Worm (Caenorhabditis elegans) whole organism, L3 larva: Measurements from ENCODE around the gene Y69A2AR.31.

Source experiments
- aly-2 ChIP-seq: fragments of 150-350 bp; optimal IDR thresholded peaks from 2 replicates; lab custom pipeline; 2014; ENCODE audit warnings: missing biosample characterization, missing genetic modification characterization
- ama-1 ChIP-seq: fragments of 150-350 bp; optimal IDR thresholded peaks from 2 replicates; lab custom pipeline; 2018
- ceh-16 ChIP-seq: sonication (generic microtip); optimal IDR thresholded peaks from 2 replicates; lab custom pipeline; 2017; ENCODE audit warnings: missing biosample characterization, missing genetic modification characterization
- ceh-28 ChIP-seq: fragments of 150-350 bp; optimal IDR thresholded peaks from 2 replicates; lab custom pipeline; 2014; ENCODE audit warnings: missing biosample characterization, missing genetic modification reagents, missing genetic modification characterization
- ceh-82 ChIP-seq: fragments of 150-350 bp; optimal IDR thresholded peaks from 2 replicates; lab custom pipeline; 2014; ENCODE audit warnings: missing biosample characterization, missing genetic modification characterization
- ceh-9 ChIP-seq: sonication (generic microtip); optimal IDR thresholded peaks from 2 replicates; lab custom pipeline; 2018; ENCODE audit warnings: missing biosample characterization, missing genetic modification characterization
- daf-12 ChIP-seq: fragments of 150-350 bp; optimal IDR thresholded peaks from 2 replicates; lab custom pipeline; 2014; ENCODE audit warnings: missing biosample characterization, missing genetic modification reagents, missing genetic modification characterization
- elt-1 ChIP-seq: fragments of 150-350 bp; optimal IDR thresholded peaks from 2 replicates; lab custom pipeline; 2014; ENCODE audit warnings: missing biosample characterization, missing genetic modification characterization
- elt-2 ChIP-seq: sonication (generic microtip); optimal IDR thresholded peaks from 2 replicates; lab custom pipeline; 2016; ENCODE audit warnings: missing genetic modification reagents, mild to moderate bottlenecking, missing genetic modification characterization, missing compliant biosample characterization
- elt-3 ChIP-seq, 3 experiments: fragments of 150-350 bp in 1 of 3; sonication (generic microtip) in 2 of 3; optimal IDR thresholded peaks; 2 replicates in 2 of 3; 4 replicates in 1 of 3; lab custom pipeline; 2014 to 2017; ENCODE audit warnings: missing biosample characterization in 3 of 3, missing genetic modification characterization in 3 of 3
- fkh-10 ChIP-seq: sonication (generic microtip); optimal IDR thresholded peaks from 2 replicates; lab custom pipeline; 2017; ENCODE audit warnings: missing biosample characterization, missing genetic modification reagents, missing genetic modification characterization
- fos-1 ChIP-seq: fragments of 150-350 bp; optimal IDR thresholded peaks from 2 replicates; lab custom pipeline; 2014; ENCODE audit warnings: missing biosample characterization, missing genetic modification characterization
- hmg-11 ChIP-seq: sonication (generic microtip); optimal IDR thresholded peaks from 2 replicates; lab custom pipeline; 2016; ENCODE audit warnings: missing genetic modification characterization, missing compliant biosample characterization
- jun-1 ChIP-seq: fragments of 150-350 bp; optimal IDR thresholded peaks from 2 replicates; lab custom pipeline; 2014; ENCODE audit warnings: missing biosample characterization, missing genetic modification reagents, missing genetic modification characterization
- lin-15B ChIP-seq: fragments of 150-350 bp; optimal IDR thresholded peaks from 2 replicates; lab custom pipeline; 2014; ENCODE audit warnings: missing biosample characterization, missing genetic modification characterization
- lin-39 ChIP-seq: fragments of 150-350 bp; optimal IDR thresholded peaks from 2 replicates; lab custom pipeline; 2018; ENCODE audit warnings: missing biosample characterization, missing genetic modification reagents, missing genetic modification characterization
- lsy-12 ChIP-seq: sonication (generic microtip); optimal IDR thresholded peaks from 2 replicates; lab custom pipeline; 2016; ENCODE audit warnings: mild to moderate bottlenecking, missing genetic modification characterization, missing compliant biosample characterization
- mdl-1 ChIP-seq: fragments of 150-350 bp; optimal IDR thresholded peaks from 2 replicates; lab custom pipeline; 2014; ENCODE audit warnings: missing biosample characterization, missing genetic modification characterization
- mml-1 ChIP-seq: fragments of 150-350 bp; sonication (generic microtip); optimal IDR thresholded peaks from 3 replicates; lab custom pipeline; 2014; ENCODE audit warnings: missing biosample characterization, missing genetic modification characterization
- nhr-11 ChIP-seq: fragments of 150-350 bp; optimal IDR thresholded peaks from 2 replicates; lab custom pipeline; 2014; ENCODE audit warnings: missing biosample characterization, missing genetic modification characterization
- nhr-12 ChIP-seq: fragments of 150-350 bp; optimal IDR thresholded peaks from 2 replicates; lab custom pipeline; 2014; ENCODE audit warnings: missing biosample characterization, missing genetic modification characterization
- nhr-237 ChIP-seq: fragments of 150-350 bp; optimal IDR thresholded peaks from 2 replicates; lab custom pipeline; 2014; ENCODE audit warnings: missing biosample characterization, missing genetic modification characterization
- nhr-25 ChIP-seq: sonication (generic microtip); optimal IDR thresholded peaks from 2 replicates; lab custom pipeline; 2017; ENCODE audit warnings: missing biosample characterization, missing genetic modification characterization
- nhr-43 ChIP-seq: sonication (generic microtip); optimal IDR thresholded peaks from 2 replicates; lab custom pipeline; 2016; ENCODE audit warnings: mild to moderate bottlenecking, missing genetic modification characterization, missing compliant biosample characterization; ENCODE audit not compliant: poor library complexity, severe bottlenecking
- nhr-76 ChIP-seq: fragments of 150-350 bp; sonication (generic microtip); optimal IDR thresholded peaks from 5 replicates; lab custom pipeline; 2014; ENCODE audit warnings: missing biosample characterization, missing genetic modification characterization
- nhr-77 ChIP-seq: fragments of 150-350 bp; optimal IDR thresholded peaks from 2 replicates; lab custom pipeline; 2014; ENCODE audit warnings: missing biosample characterization, missing genetic modification characterization
- sea-2 ChIP-seq: fragments of 150-350 bp; sonication (generic microtip); optimal IDR thresholded peaks from 4 replicates; lab custom pipeline; 2014; ENCODE audit warnings: missing biosample characterization, missing genetic modification reagents, missing genetic modification characterization
- skn-1 ChIP-seq: fragments of 150-350 bp; optimal IDR thresholded peaks from 2 replicates; lab custom pipeline; 2014; ENCODE audit warnings: missing biosample characterization, missing genetic modification characterization
- snpc-4 ChIP-seq: fragments of 150-350 bp; optimal IDR thresholded peaks from 2 replicates; lab custom pipeline; 2014; ENCODE audit warnings: missing biosample characterization, missing genetic modification characterization
- tbx-2 ChIP-seq: sonication (generic microtip); optimal IDR thresholded peaks from 2 replicates; lab custom pipeline; 2016; ENCODE audit warnings: mild to moderate bottlenecking, missing genetic modification characterization, missing compliant biosample characterization
- unc-62 ChIP-seq: fragments of 150-350 bp; sonication (generic microtip); optimal IDR thresholded peaks from 4 replicates; lab custom pipeline; 2014; ENCODE audit warnings: missing biosample characterization, missing genetic modification reagents, missing genetic modification characterization
- ztf-11 ChIP-seq: fragments of 150-350 bp; optimal IDR thresholded peaks from 2 replicates; lab custom pipeline; 2014; ENCODE audit warnings: missing biosample characterization, missing genetic modification characterization

Gene Y69A2AR.31

DNA sequence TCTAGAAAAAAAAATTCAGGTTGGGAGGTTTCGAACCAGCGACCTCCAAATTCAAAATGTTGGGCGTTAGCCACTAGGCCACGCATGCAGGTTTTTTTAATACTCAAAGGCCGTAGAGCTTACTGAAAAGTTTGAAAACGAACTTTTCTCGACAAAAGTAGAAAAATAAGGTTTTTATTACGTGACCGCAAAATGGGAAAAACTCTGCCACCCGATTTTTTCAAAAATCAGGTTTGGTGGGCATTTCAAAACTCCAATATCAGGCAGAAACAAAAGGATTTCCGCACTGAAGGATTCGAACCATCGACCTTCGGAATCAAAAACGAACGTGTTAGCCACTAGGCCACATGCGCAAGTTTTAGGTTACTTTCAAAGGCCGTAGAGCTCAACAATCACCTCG, 5.1 kb downstream of the Y69A2AR.31 start:
- TF ChIP-seq nhr-43 (no peak), nhr-76 (tag; lab: Kevin White, UChicago) (no peak), nhr-77 (tag; lab: Kevin White, UChicago) (no peak), nhr-11 (tag; lab: Kevin White, UChicago) (no peak), nhr-25 (no peak), fkh-10 (GFP tag; lab: Kevin White, UChicago) (no peak), sea-2 (no peak), aly-2 (tag; lab: Kevin White, UChicago) (no peak)

- TF ChIP-seq nhr-237 (tag; lab: Kevin White, UChicago), result no peak
- TF ChIP-seq ceh-16, result no peak
- no peak for TF ChIP-seq ama-1 (lab: Kevin White, UChicago)
- no peak for TF ChIP-seq nhr-11 (tag; lab: Kevin White, UChicago)
- no peak for TF ChIP-seq mml-1 (tag; lab: Kevin White, UChicago)
- no peak for TF ChIP-seq lin-39
- TF ChIP-seq lsy-12 (tag; lab: Kevin White, UChicago), result no peak
- no peak for TF ChIP-seq jun-1
- TF ChIP-seq nhr-77 (tag; lab: Kevin White, UChicago), result no peak
- TF ChIP-seq nhr-12 (tag; lab: Kevin White, UChicago), result no peak
Observed at ce11 chrIV:2657307-2657706, 6.5 kb downstream of the Y69A2AR.31 start.

- TF ChIP-seq jun-1, result no peak
- TF ChIP-seq fkh-10 (GFP tag; lab: Kevin White, UChicago), result peak; percentile 29
Observed at ce11 chrIV:2656400-2657139, 7.2 kb downstream of the Y69A2AR.31 start.

DNA sequence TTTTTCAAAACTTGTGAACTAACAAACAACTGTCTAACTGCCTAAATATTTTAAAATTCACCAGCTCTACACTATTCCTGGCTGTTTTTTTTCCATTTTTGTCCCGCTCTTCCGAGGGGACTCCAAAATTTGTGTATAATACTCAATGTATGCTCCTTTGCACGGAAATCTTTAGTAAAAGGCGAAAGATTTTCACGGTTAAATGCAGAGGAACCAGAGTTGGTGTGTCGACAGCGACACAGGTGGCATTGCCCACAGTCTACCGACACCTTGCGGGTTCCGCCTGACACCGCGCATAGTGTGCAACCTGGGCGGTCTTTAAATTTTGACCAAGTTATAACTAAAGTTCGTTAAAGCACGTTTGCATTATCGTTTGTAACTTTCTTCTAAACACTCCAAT, 8.8 kb downstream of the Y69A2AR.31 start:
- no peak for TF ChIP-seq mdl-1 (tag; lab: Kevin White, UChicago)
- TF ChIP-seq elt-3 (tag; optimal IDR thresholded peaks at IDR 0.05; lab: Kevin White, UChicago), result no peak
- TF ChIP-seq aly-2 (tag; lab: Kevin White, UChicago), result no peak
- TF ChIP-seq ceh-9 (tag; lab: Kevin White, UChicago), result no peak

DNA sequence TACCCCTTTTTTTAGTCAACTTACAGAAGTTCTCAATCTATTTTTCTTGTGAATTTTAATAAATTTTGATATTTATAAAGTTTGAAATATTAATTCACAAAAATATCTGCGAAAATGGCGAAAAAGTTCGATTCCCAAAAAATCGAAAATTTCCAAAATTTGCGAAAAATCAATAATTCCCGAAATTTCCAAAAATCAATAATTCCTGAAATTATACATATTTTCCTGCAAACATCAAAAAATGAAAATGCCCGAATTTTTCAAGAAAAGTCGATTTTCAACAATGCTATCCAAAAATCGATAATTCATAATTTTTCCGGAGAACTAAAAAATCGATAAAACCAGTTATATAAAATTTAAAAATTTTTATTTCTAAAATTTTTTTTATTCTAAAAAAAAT, 13.8 kb downstream of the Y69A2AR.31 start:
- TF ChIP-seq elt-1 (tag; lab: Kevin White, UChicago) (no peak), hmg-11 (tag; lab: Kevin White, UChicago) (no peak), ceh-28 (tag; lab: Kevin White, UChicago) (peak; percentile 88)

ce11 chrIV:2642673-2643072, 21.1 kb downstream of the Y69A2AR.31 start, which contains the start of gene ric-8:
Gene ric-8, plus strand, starts transcription at chrIV:2642973.
- TF ChIP-seq sea-2 (no peak), nhr-12 (tag; lab: Kevin White, UChicago) (no peak), elt-2 (tag; lab: Kevin White, UChicago) (no peak), lin-39 (no peak), elt-1 (tag; lab: Kevin White, UChicago) (no peak), ztf-11 (tag; lab: Kevin White, UChicago) (no peak), fos-1 (tag; lab: Kevin White, UChicago) (no peak), nhr-43 (no peak), unc-62 (no peak), daf-12 (tag; lab: Kevin White, UChicago) (no peak), snpc-4 (tag; lab: Kevin White, UChicago) (no peak), tbx-2 (tag; lab: Kevin White, UChicago) (no peak)

DNA sequence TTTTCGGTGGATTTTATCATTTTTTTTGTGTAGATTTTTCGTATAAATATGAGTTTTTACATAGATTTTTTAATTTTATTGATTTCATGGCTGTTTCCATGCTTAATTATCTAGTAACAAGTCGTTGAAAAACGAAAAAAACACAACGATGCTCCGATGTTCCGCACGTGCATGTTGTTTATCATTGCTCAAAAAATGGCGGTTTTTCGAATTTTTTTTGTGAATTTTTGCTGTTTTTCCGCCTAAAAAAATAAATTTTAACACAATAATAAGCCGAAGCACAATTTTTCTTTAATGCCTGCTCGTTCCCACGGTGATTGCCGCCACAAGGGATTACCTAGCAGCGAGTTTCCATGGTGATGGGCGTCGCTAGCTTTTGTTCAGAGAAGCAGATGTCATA, 21.7 kb downstream of the Y69A2AR.31 start:
- TF ChIP-seq fkh-10 (GFP tag; lab: Kevin White, UChicago), result no peak
- no peak for TF ChIP-seq mdl-1 (tag; lab: Kevin White, UChicago)
- TF ChIP-seq skn-1, result peak; percentile 20
- no peak for TF ChIP-seq ceh-82 (tag; lab: Kevin White, UChicago)
- peak; percentile 1 for TF ChIP-seq lin-15B
